Worm (Caenorhabditis elegans): ENCODE results near the gene ddl-1.

ddl-1 gene

DNA sequence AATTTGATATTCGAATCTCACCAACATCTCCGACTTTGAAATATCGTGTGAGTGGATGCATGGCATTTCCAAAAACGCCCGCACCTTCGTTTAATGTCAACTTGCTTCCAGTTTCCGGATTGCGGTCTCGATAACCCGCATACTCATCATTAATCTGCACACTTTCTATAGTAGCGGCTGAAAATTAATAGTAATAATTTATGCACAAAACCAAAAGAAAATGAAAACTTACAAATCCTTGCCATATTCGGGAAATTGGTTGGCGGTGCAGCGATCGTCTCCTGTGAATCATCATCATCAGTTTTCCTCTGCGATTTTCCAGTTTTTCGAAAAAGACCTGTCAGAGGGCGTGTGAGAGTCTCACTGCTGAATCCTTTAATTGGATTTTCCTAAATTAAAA lies 12.0 kb upstream of the ddl-1 start:
- no peak for TF ChIP-seq zim-3 (tag; optimal IDR thresholded peaks at IDR 0.05)
- TF ChIP-seq lag-1 (GFP tag; IDR thresholded peaks at IDR 0.05), result no peak
- TF ChIP-seq madf-3 (GFP tag; IDR thresholded peaks at IDR 0.05), result no peak
- TF ChIP-seq nhr-27 (tag; optimal IDR thresholded peaks at IDR 0.05), result no peak
- TF ChIP-seq hlh-12 (tag; optimal IDR thresholded peaks at IDR 0.05), result no peak
- TF ChIP-seq D2030.7 (GFP tag; IDR thresholded peaks at IDR 0.05), result no peak

DNA sequence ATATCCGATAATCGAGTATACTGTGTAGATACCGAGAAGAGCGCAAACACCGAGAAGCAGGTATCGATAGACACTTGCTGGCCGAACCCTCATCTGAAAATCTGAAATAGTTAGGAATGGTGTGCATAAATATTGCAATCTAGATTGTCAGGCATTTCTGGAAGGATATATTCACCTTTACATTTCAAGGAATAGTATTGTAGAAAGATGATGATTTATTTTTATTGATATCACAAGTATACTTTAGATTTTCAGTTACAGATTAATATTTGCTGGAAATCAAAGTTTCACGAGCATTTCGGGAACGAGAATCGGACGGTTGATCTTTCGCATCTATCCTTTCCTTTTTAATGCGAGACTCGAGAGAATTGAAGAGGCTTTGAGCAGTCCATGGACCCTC lies 11.5 kb upstream of the ddl-1 start, which contains the start of gene fut-3:
Gene fut-3 (minus strand): TSS at position 101 of the 400 bp plus-strand sequence.
- 0 out of 2 replicates have a peak, but pooled peaks have one; percentile 37 for TF ChIP-seq nfyb-1 (GFP tag; IDR thresholded peaks at IDR 0.05)
- no peak for TF ChIP-seq die-1 (tag; optimal IDR thresholded peaks at IDR 0.05)
- TF ChIP-seq cebp-1 (GFP tag; IDR thresholded peaks at IDR 0.05), result no peak
- TF ChIP-seq cebp-1 (tag; optimal IDR thresholded peaks at IDR 0.05), result no peak
- no peak for TF ChIP-seq tbx-9 (tag; optimal IDR thresholded peaks at IDR 0.05; ENCODE audit: borderline replicate concordance)

DNA sequence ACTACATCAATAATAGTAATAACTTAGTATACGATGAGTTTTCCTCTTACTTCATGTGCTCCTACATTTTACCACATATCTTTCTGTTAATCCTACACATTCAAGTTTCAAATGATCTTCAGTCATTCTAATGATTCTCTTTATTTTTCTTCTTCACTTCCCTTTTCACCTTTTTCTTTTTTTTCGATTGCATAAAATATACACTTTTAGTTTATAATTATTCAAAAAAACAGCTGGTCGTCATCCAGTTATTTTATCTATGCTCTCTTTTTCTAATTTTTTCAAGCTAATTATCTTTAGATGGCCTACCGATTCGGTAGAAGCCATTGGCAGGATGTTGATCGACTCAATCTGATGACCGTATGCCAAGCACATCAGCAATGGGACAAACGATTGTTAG lies 6.0 kb upstream of the ddl-1 start, which contains the start of gene F59E12.1:
Gene F59E12.1 (plus strand): TSS at position 301 of the 400 bp plus-strand sequence.
- TF ChIP-seq ztf-26 (tag; optimal IDR thresholded peaks at IDR 0.05), result no peak

DNA sequence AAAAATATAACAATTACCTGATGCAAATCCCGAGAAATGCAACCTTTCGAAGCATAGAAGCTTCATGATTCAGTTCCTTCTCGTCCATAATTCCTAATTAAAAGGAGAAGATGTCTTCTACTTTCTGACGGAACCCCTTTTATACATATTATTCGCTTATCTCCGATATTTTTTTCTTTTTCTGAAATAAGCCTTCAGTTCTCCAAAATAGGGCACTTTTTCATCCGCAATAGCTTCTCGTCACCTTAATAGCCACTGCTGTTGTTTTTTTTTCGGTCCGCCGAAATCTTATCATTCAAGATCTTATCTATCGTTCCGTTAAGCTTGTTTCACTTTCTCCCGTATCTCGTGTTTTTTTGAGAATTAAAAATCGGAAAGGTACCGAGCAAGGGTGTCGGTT lies 4.2 kb upstream of the ddl-1 start, which contains the start of gene bli-2:
Gene bli-2 (minus strand): TSS at position 101 of the 400 bp plus-strand sequence.
- TF ChIP-seq lin-54 (GFP tag; optimal IDR thresholded peaks at IDR 0.05) (no peak), hmg-1.2 (GFP tag; IDR thresholded peaks at IDR 0.05) (no peak), akir-1 (GFP tag; optimal IDR thresholded peaks at IDR 0.05) (no peak), ZK185.1 (tag; optimal IDR thresholded peaks at IDR 0.05; ENCODE audit: poor library complexity, severe bottlenecking) (no peak), him-1 (tag; optimal IDR thresholded peaks at IDR 0.05) (no peak), unc-130 (GFP tag; optimal IDR thresholded peaks at IDR 0.05) (no peak), egl-18 (GFP tag; IDR thresholded peaks at IDR 0.05) (no peak), B0261.1 (tag; optimal IDR thresholded peaks at IDR 0.05) (no peak), chd-7 (tag; optimal IDR thresholded peaks at IDR 0.05) (no peak)

DNA sequence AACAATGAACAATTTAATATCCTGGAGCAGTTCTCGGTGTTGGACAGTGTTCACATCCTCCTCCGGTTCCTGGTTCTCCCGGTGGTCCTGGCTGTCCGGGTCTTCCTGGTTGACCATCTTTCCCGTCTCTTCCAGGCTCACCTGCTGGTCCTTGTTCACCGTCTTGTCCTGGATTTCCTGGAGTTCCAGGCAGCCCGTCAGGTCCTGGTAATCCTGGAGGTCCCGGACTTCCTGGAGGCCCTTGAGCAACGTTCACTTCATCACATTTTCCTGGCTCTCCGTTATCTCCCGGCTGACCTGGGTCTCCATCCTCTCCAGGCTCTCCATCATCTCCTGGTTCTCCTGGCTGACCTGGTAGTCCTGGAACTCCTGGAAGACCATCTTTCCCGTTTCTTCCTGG lies 3.3 kb upstream of the ddl-1 start:
- TF ChIP-seq ztf-28 (GFP tag; IDR thresholded peaks at IDR 0.05), result no peak
- no peak for TF ChIP-seq T26A5.8 (tag; optimal IDR thresholded peaks at IDR 0.05)
- TF ChIP-seq rec-8 (tag; optimal IDR thresholded peaks at IDR 0.05), result no peak
- peak; percentile 64; the same call in 1 of the 2 replicates for TF ChIP-seq egrh-3 (GFP tag; IDR thresholded peaks at IDR 0.05)
- peak; percentile 85 for TF ChIP-seq zfh-2 (GFP tag; conservative IDR thresholded peaks at IDR 0.05)

DNA sequence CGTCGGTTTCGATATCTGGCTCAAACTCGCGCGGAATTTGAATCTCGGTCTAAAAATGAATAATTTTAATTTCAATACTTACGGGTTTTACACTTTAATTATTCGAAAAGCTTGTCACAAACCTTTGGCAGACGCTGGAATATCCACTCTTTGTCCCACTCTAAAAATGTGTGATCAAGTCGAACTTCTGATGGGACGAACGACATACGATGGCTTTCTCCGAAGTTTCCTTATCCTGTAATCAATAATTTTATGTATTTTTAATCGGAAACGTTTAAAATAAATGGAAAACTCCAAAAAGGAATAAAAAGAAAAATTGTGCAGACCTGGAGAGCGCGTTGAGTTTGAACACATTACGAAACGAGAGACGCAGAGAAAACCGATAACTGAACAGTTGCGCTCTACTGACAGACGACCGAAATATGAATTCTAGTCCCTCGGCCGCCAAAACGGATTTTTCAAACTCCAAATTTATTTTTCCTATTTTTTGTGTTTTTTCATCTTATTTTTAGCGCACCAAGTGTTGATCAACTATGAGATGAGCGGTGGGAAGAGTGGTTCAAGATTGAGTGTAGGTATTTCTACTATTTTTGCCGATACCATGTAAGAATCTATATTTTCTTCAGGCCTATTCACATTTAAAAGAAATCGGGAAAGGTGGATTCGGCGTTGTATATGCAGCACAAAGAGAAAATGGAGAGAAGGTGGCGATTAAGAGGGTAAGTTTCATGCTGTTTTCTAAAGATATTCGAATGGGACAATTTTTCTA lies 1.2 kb upstream of the ddl-1 start, which contains the start of the genes sam-4, F59E12.17 and zyg-1:
Gene sam-4 (minus strand): TSS at position 51 of the 769 bp plus-strand sequence.
Gene F59E12.17 (minus strand): TSS at position 235 of the 769 bp plus-strand sequence.
Gene zyg-1 (plus strand): TSS at position 513 of the 769 bp plus-strand sequence.
- TF ChIP-seq lsl-1 (GFP tag; optimal IDR thresholded peaks at IDR 0.05) (peak; percentile 63), attf-5 (GFP tag; optimal IDR thresholded peaks at IDR 0.05) (peak; percentile 85), ceh-27 (GFP tag; optimal IDR thresholded peaks at IDR 0.05) (peak; percentile 64), pbrm-1 (GFP tag; IDR thresholded peaks at IDR 0.05) (peak; percentile 21; the same call in 1 of the 2 replicates), K11D2.4 (GFP tag; IDR thresholded peaks at IDR 0.05) (no peak), T26A5.8 (tag; optimal IDR thresholded peaks at IDR 0.05) (no peak), cebp-2 (GFP tag; IDR thresholded peaks at IDR 0.05) (no peak), nfya-2 (GFP tag; IDR thresholded peaks at IDR 0.05) (no peak), let-526 (GFP tag; IDR thresholded peaks at IDR 0.05) (0 out of 2 replicates have a peak, but pooled peaks have one; percentile 35), ceh-91 (GFP tag; IDR thresholded peaks at IDR 0.05) (peak; percentile 58; the same call in 1 of the 2 replicates), nfyb-1 (GFP tag; IDR thresholded peaks at IDR 0.05) (peak; percentile 38; the same call in 1 of the 2 replicates), cebp-1 (GFP tag; IDR thresholded peaks at IDR 0.05) (peak; percentile 41; the same call in 1 of the 2 replicates), cebp-1 (tag; optimal IDR thresholded peaks at IDR 0.05) (peak; percentile 50), B0019.2 (GFP tag; conservative IDR thresholded peaks at IDR 0.05) (peak; percentile 73), F23B12.7 (tag; optimal IDR thresholded peaks at IDR 0.05; ENCODE audit: insufficient read depth) (peak; percentile 83), unc-62 (GFP tag; optimal IDR thresholded peaks at IDR 0.05) (no peak), nhr-179 (tag; optimal IDR thresholded peaks at IDR 0.05) (no peak)

All from whole organism, young adult.